Worm (Caenorhabditis elegans) whole organism, young adult: Measurements from ENCODE around the gene rec-8.

Experiments used
- B0019.2 ChIP-seq: fragments of 200-800 bp; sonication (Bioruptor generic); conservative IDR thresholded peaks from 2 replicates; pipeline ENCODE4 v1.3.6; 2022; ENCODE audit warnings: missing genetic modification reagents, missing genetic modification characterization, missing compliant biosample characterization
- B0336.3 ChIP-seq: fragments of 200-800 bp; sonication (Bioruptor generic); IDR thresholded peaks from 2 replicates; pipeline ENCODE4 v1.3.6; 2022; ENCODE audit warnings: missing genetic modification characterization, missing compliant biosample characterization
- C17E4.6 ChIP-seq: fragments of 200-800 bp; sonication (Bioruptor generic); IDR thresholded peaks from 2 replicates; pipeline ENCODE4 v1.3.6; 2022; ENCODE audit warnings: missing genetic modification reagents, missing genetic modification characterization, missing compliant biosample characterization
- F10E7.11 ChIP-seq: sonication (generic microtip); optimal IDR thresholded peaks from 2 replicates; lab custom pipeline; 2017; ENCODE audit warnings: mild to moderate bottlenecking, missing genetic modification characterization, moderate library complexity, missing compliant biosample characterization
- F33H1.4 ChIP-seq: fragments of 200-800 bp; sonication (Bioruptor generic); IDR thresholded peaks from 2 replicates; pipeline ENCODE4 v1.3.6; 2022; ENCODE audit warnings: missing genetic modification reagents, missing genetic modification characterization, missing compliant biosample characterization
- F37B4.10 ChIP-seq: fragments of 200-800 bp; sonication (Bioruptor generic); IDR thresholded peaks from 2 replicates; pipeline ENCODE4 v1.3.6; 2022; ENCODE audit warnings: missing genetic modification characterization, missing compliant biosample characterization
- F57C9.4 ChIP-seq: sonication (generic microtip); optimal IDR thresholded peaks from 2 replicates; lab custom pipeline; 2017; ENCODE audit warnings: mild to moderate bottlenecking, missing genetic modification characterization, missing compliant biosample characterization
- T07F8.4 ChIP-seq: sonication (generic microtip); optimal IDR thresholded peaks from 2 replicates; lab custom pipeline; 2016; ENCODE audit warnings: mild to moderate bottlenecking, missing genetic modification characterization, moderate library complexity, missing compliant biosample characterization
- T26A5.8 ChIP-seq: sonication (generic microtip); optimal IDR thresholded peaks from 2 replicates; lab custom pipeline; 2016; ENCODE audit warnings: missing genetic modification characterization, missing compliant biosample characterization
- Y53G8AR.9 ChIP-seq: fragments of 200-800 bp; sonication (Bioruptor generic); conservative IDR thresholded peaks from 2 replicates; pipeline ENCODE4 v1.3.6; 2022; ENCODE audit warnings: missing genetic modification reagents, missing genetic modification characterization, missing compliant biosample characterization
- Y95B8A.8 ChIP-seq: fragments of 200-800 bp; sonication (Bioruptor generic); IDR thresholded peaks from 2 replicates; pipeline ENCODE4 v1.3.6; 2022; ENCODE audit warnings: missing genetic modification reagents, missing genetic modification characterization, missing compliant biosample characterization
- ZK185.1 ChIP-seq: sonication (generic microtip); optimal IDR thresholded peaks from 2 replicates; lab custom pipeline; 2016; ENCODE audit warnings: mild to moderate bottlenecking, missing genetic modification characterization, missing compliant biosample characterization; ENCODE audit not compliant: poor library complexity, severe bottlenecking
- attf-6 ChIP-seq: fragments of 200-800 bp; sonication (Bioruptor generic); IDR thresholded peaks from 2 replicates; pipeline ENCODE4 v1.3.6; 2022; ENCODE audit warnings: missing genetic modification reagents, missing genetic modification characterization, missing compliant biosample characterization
- ccch-3 ChIP-seq: fragments of 200-800 bp; sonication (Bioruptor generic); optimal IDR thresholded peaks from 2 replicates; lab custom pipeline; 2018; ENCODE audit warnings: mild to moderate bottlenecking, missing genetic modification characterization, missing compliant biosample characterization
- ceh-27 ChIP-seq: fragments of 200-800 bp; sonication (Bioruptor generic); optimal IDR thresholded peaks from 2 replicates; lab custom pipeline; 2018; ENCODE audit warnings: mild to moderate bottlenecking, missing genetic modification characterization, moderate library complexity, missing compliant biosample characterization
- dpl-1 ChIP-seq: fragments of 150-350 bp; optimal IDR thresholded peaks from 2 replicates; lab custom pipeline; 2014; ENCODE audit warnings: missing biosample characterization, missing genetic modification reagents, missing genetic modification characterization
- efl-1 ChIP-seq: fragments of 150-350 bp; optimal IDR thresholded peaks from 2 replicates; lab custom pipeline; 2014; ENCODE audit warnings: missing biosample characterization, missing genetic modification reagents, missing genetic modification characterization
- egl-44 ChIP-seq: fragments of 200-800 bp; sonication (Bioruptor generic); IDR thresholded peaks from 2 replicates; pipeline ENCODE4 v1.3.6; 2022; ENCODE audit warnings: missing genetic modification reagents, missing genetic modification characterization, missing compliant biosample characterization
- gei-17 ChIP-seq: fragments of 200-800 bp; sonication (Bioruptor generic); optimal IDR thresholded peaks from 2 replicates; lab custom pipeline; 2018; ENCODE audit warnings: mild to moderate bottlenecking, missing genetic modification characterization, missing compliant biosample characterization
- him-1 ChIP-seq: sonication (generic microtip); optimal IDR thresholded peaks from 2 replicates; lab custom pipeline; 2016; ENCODE audit warnings: missing genotype, missing genetic modification reagents, missing genetic modification characterization, missing compliant biosample characterization
- hmg-1.2 ChIP-seq: fragments of 200-800 bp; sonication (Bioruptor generic); IDR thresholded peaks from 2 replicates; pipeline ENCODE4 v1.3.6; 2022; ENCODE audit warnings: missing genetic modification reagents, missing genetic modification characterization, missing compliant biosample characterization
- hrde-1 ChIP-seq: sonication (generic microtip); optimal IDR thresholded peaks from 2 replicates; lab custom pipeline; 2016; ENCODE audit warnings: missing genetic modification characterization, mild to moderate bottlenecking, missing compliant biosample characterization, moderate library complexity, missing genotype, missing genetic modification reagents, borderline replicate concordance
- hsf-1 ChIP-seq: fragments of 200-800 bp; sonication (Bioruptor generic); IDR thresholded peaks from 2 replicates; pipeline ENCODE4 v1.3.6; 2022; ENCODE audit warnings: missing genetic modification reagents, missing genetic modification characterization, missing compliant biosample characterization
- let-526 ChIP-seq: fragments of 200-800 bp; sonication (Bioruptor generic); IDR thresholded peaks from 2 replicates; pipeline ENCODE4 v1.3.6; 2022; ENCODE audit warnings: missing genetic modification reagents, missing genetic modification characterization, missing compliant biosample characterization
- let-607 ChIP-seq, 2 experiments: fragments of 200-800 bp in 1 of 2; sonication (Bioruptor generic) in 1 of 2; sonication (generic microtip) in 1 of 2; optimal IDR thresholded peaks; 2 replicates each; lab custom pipeline; 2016 to 2018; ENCODE audit warnings: mild to moderate bottlenecking in 2 of 2, missing compliant biosample characterization in 2 of 2, missing genetic modification characterization in 2 of 2, moderate library complexity in 2 of 2, missing genotype in 1 of 2
- lin-40 ChIP-seq: sonication (generic microtip); optimal IDR thresholded peaks from 2 replicates; lab custom pipeline; 2016; ENCODE audit warnings: missing genetic modification characterization, mild to moderate bottlenecking, missing compliant biosample characterization, missing genotype, missing genetic modification reagents
- lsl-1 ChIP-seq: fragments of 200-800 bp; sonication (Bioruptor generic); optimal IDR thresholded peaks from 2 replicates; lab custom pipeline; 2018; ENCODE audit warnings: mild to moderate bottlenecking, missing genetic modification characterization, moderate library complexity, missing compliant biosample characterization
- madf-3 ChIP-seq: fragments of 200-800 bp; sonication (Bioruptor generic); IDR thresholded peaks from 2 replicates; pipeline ENCODE4 v1.3.6; 2022; ENCODE audit warnings: missing genetic modification reagents, missing genetic modification characterization, missing compliant biosample characterization
- madf-6 ChIP-seq: fragments of 200-800 bp; sonication (Bioruptor generic); IDR thresholded peaks from 2 replicates; pipeline ENCODE4 v1.3.6; 2022; ENCODE audit warnings: missing genetic modification reagents, missing genetic modification characterization, missing compliant biosample characterization
- madf-8 ChIP-seq: fragments of 200-800 bp; sonication (Bioruptor generic); conservative IDR thresholded peaks from 2 replicates; pipeline ENCODE4 v1.3.6; 2022; ENCODE audit warnings: missing genetic modification reagents, missing genetic modification characterization, missing compliant biosample characterization
- mcd-1 ChIP-seq: fragments of 200-800 bp; sonication (Bioruptor generic); IDR thresholded peaks from 2 replicates; pipeline ENCODE4 v1.3.6; 2022; ENCODE audit warnings: missing genetic modification reagents, missing genetic modification characterization, missing compliant biosample characterization
- nfya-1 ChIP-seq: sonication (generic microtip); optimal IDR thresholded peaks from 2 replicates; lab custom pipeline; 2017; ENCODE audit warnings: antibody characterized with exemption, missing compliant biosample characterization, missing genetic modification characterization, borderline replicate concordance; ENCODE audit not compliant: insufficient read depth
- nhr-80 ChIP-seq: sonication (generic microtip); optimal IDR thresholded peaks from 2 replicates; lab custom pipeline; 2016; ENCODE audit warnings: missing genetic modification characterization, missing compliant biosample characterization
- repo-1 ChIP-seq: sonication (generic microtip); optimal IDR thresholded peaks from 2 replicates; lab custom pipeline; 2017; ENCODE audit warnings: mild to moderate bottlenecking, missing genetic modification characterization, missing compliant biosample characterization
- rpc-1 ChIP-seq, 2 experiments: fragments of 150-350 bp in 1 of 2; sonication (generic microtip) in 1 of 2; optimal IDR thresholded peaks; 2 replicates each; lab custom pipeline; 2014 to 2018; ENCODE audit warnings: missing biosample characterization in 1 of 2, missing genetic modification characterization in 1 of 2, missing genetic modification reagents in 1 of 2, missing genotype in 1 of 2
- snpc-1.1 ChIP-seq: sonication (generic microtip); optimal IDR thresholded peaks from 2 replicates; lab custom pipeline; 2017; ENCODE audit warnings: missing genetic modification characterization, mild to moderate bottlenecking, missing compliant biosample characterization, antibody characterized with exemption, moderate library complexity, missing genotype, missing genetic modification reagents; ENCODE audit not compliant: insufficient read depth
- snpc-1.3 ChIP-seq: sonication (generic microtip); optimal IDR thresholded peaks from 2 replicates; lab custom pipeline; 2017; ENCODE audit warnings: missing genetic modification characterization, mild to moderate bottlenecking, missing compliant biosample characterization, antibody characterized with exemption, moderate library complexity, missing genotype, missing genetic modification reagents; ENCODE audit not compliant: insufficient read depth
- snpc-3.4 ChIP-seq: sonication (generic microtip); optimal IDR thresholded peaks from 2 replicates; lab custom pipeline; 2017; ENCODE audit warnings: missing genetic modification characterization, mild to moderate bottlenecking, missing compliant biosample characterization, antibody characterized with exemption, moderate library complexity, missing genotype, missing genetic modification reagents
- snpc-4 ChIP-seq, 5 experiments: fragments of 150-350 bp in 1 of 5; sonication (generic microtip) in 4 of 5; optimal IDR thresholded peaks; 2 replicates each; lab custom pipeline; 2014 to 2018; ENCODE audit warnings: missing genetic modification characterization in 5 of 5, missing biosample characterization in 3 of 5, antibody characterized with exemption in 2 of 5, mild to moderate bottlenecking in 2 of 5, missing compliant biosample characterization in 2 of 5, missing genotype in 2 of 5, moderate library complexity in 2 of 5, missing genetic modification reagents in 1 of 5
- somi-1 ChIP-seq: fragments of 200-800 bp; sonication (Bioruptor generic); optimal IDR thresholded peaks from 2 replicates; lab custom pipeline; 2018; ENCODE audit warnings: mild to moderate bottlenecking, missing genetic modification characterization, missing compliant biosample characterization
- tbp1 ChIP-seq: fragments of 200-800 bp; sonication (Bioruptor generic); optimal IDR thresholded peaks from 2 replicates; lab custom pipeline; 2018; ENCODE audit warnings: mild to moderate bottlenecking, missing genetic modification characterization, missing compliant biosample characterization
- unc-130 ChIP-seq: sonication (generic microtip); optimal IDR thresholded peaks from 2 replicates; lab custom pipeline; 2016; ENCODE audit warnings: missing genetic modification reagents, missing genetic modification characterization, missing compliant biosample characterization
- xnd-1 ChIP-seq: sonication (generic microtip); optimal IDR thresholded peaks from 2 replicates; lab custom pipeline; 2016; ENCODE audit warnings: missing genotype, missing genetic modification reagents, missing genetic modification characterization, missing compliant biosample characterization
- ztf-25 ChIP-seq: fragments of 200-800 bp; sonication (Bioruptor generic); IDR thresholded peaks from 2 replicates; pipeline ENCODE4 v1.3.6; 2022; ENCODE audit warnings: missing genetic modification reagents, missing genetic modification characterization, missing compliant biosample characterization
- ztf-6 ChIP-seq: fragments of 200-800 bp; sonication (Bioruptor generic); IDR thresholded peaks from 2 replicates; pipeline ENCODE4 v1.3.6; 2022; ENCODE audit warnings: missing genetic modification reagents, missing genetic modification characterization, missing compliant biosample characterization

The rec-8 gene

DNA sequence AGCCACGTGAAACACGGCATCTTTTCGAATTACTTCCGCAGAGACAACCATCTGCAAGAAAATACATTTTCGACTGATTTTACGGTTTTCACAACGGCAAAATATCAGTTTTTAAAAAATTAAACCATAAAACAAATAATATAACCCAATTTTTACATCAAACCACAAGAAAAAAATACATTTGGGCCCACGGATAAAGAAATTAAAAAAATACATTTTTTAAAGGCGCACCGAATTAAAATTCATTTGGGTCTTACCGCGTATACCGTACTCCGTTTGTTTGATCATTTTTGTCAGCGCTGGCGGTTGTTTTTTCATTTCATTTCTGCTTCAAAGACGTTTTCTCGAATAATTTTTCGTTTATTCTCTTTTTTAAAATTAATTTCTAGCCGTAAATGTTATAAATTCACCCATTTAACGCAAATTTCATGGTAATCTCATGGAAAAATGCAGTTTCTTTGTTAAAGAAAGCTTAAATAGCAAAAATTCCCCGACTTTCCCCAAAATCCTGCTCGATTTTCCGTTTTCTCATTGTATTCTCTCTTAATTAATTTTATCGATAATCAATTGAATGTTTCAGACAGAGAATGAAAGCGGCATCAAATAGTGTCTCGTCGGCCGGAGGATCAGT is at the start of gene rec-8, which contains the start of gene mex-5:
rec-8 (minus strand) TSS at position 51 of the 631 bp plus-strand sequence.
mex-5 (plus strand) TSS at position 581 of the 631 bp plus-strand sequence.
- peak; percentile 96 for TF ChIP-seq hsf-1 (GFP tag; lab: Robert Waterston, UW)
- TF ChIP-seq ztf-6 (GFP tag; lab: Robert Waterston, UW) = no peak
- TF ChIP-seq T07F8.4 (tag; lab: Kevin White, UChicago) = no peak
- TF ChIP-seq madf-8 = peak; percentile 94
- peak; percentile 42; the same call in 1 of the 2 replicates for TF ChIP-seq B0336.3 (GFP tag; lab: Robert Waterston, UW)
- TF ChIP-seq F33H1.4 (GFP tag; lab: Robert Waterston, UW) = peak; percentile 98
- peak; percentile 98 for TF ChIP-seq efl-1 (GFP tag; lab: Kevin White, UChicago)
- TF ChIP-seq Y53G8AR.9 (GFP tag; lab: Robert Waterston, UW) = 0 out of 2 replicates have a peak, but pooled peaks have one; percentile 38
- TF ChIP-seq T26A5.8 (tag; lab: Kevin White, UChicago) = no peak
- peak; percentile 97 for TF ChIP-seq lsl-1 (GFP tag; lab: Kevin White, UChicago)
- TF ChIP-seq repo-1 (tag; lab: Kevin White, UChicago) = no peak
- TF ChIP-seq C17E4.6 (GFP tag; lab: Robert Waterston, UW) = peak; percentile 81
- no peak for TF ChIP-seq lin-40 (tag; lab: Kevin White, UChicago)
- peak; percentile 40; the same call in 1 of the 2 replicates for TF ChIP-seq mcd-1 (GFP tag; lab: Robert Waterston, UW)
- no peak for TF ChIP-seq gei-17
- TF ChIP-seq snpc-3.4 (tag; lab: Kevin White, UChicago) = peak; percentile 97
- TF ChIP-seq Y95B8A.8 (GFP tag; lab: Robert Waterston, UW) = peak; percentile 68; the same call in 1 of the 2 replicates
- no peak for TF ChIP-seq F57C9.4 (tag; lab: Kevin White, UChicago)
- no peak for TF ChIP-seq F37B4.10 (GFP tag; lab: Robert Waterston, UW)
- peak; percentile 47; the same call in 1 of the 2 replicates for TF ChIP-seq hmg-1.2 (GFP tag; lab: Robert Waterston, UW)
- peak; percentile 82 for TF ChIP-seq snpc-1.1 (tag; lab: Kevin White, UChicago)
- no peak for TF ChIP-seq ceh-27
- TF ChIP-seq him-1 = peak; percentile 2
- peak; percentile 90 for TF ChIP-seq unc-130 (GFP tag; lab: Kevin White, UChicago)
- TF ChIP-seq F10E7.11 (tag; lab: Kevin White, UChicago) = no peak
- TF ChIP-seq nfya-1 (tag; lab: Kevin White, UChicago) = no peak
- TF ChIP-seq let-526 (GFP tag; lab: Robert Waterston, UW) = no peak
- TF ChIP-seq dpl-1 (GFP tag; lab: Kevin White, UChicago) = peak; percentile 92
- TF ChIP-seq madf-6 = peak; percentile 98
- TF ChIP-seq madf-3 (GFP tag; lab: Robert Waterston, UW) = 0 out of 2 replicates have a peak, but pooled peaks have one; percentile 29
- TF ChIP-seq snpc-1.3 (tag; lab: Kevin White, UChicago) = peak; percentile 90
- TF ChIP-seq xnd-1 = peak; percentile 93
- no peak for TF ChIP-seq rpc-1 (optimal IDR thresholded peaks at IDR 0.05; lab: Kevin White, UChicago)
- peak; percentile 12 for TF ChIP-seq rpc-1 (tag; optimal IDR thresholded peaks at IDR 0.05; lab: Kevin White, UChicago)
- TF ChIP-seq B0019.2 = peak; percentile 84
- TF ChIP-seq egl-44 (GFP tag; lab: Robert Waterston, UW) = no peak
- no peak for TF ChIP-seq let-607 (tag; optimal IDR thresholded peaks at IDR 0.05; lab: Kevin White, UChicago)
- TF ChIP-seq nhr-80 = no peak
- 0 out of 2 replicates have a peak, but pooled peaks have one; percentile 52 for TF ChIP-seq ztf-25 (GFP tag; lab: Robert Waterston, UW)
- TF ChIP-seq attf-6 (GFP tag; lab: Robert Waterston, UW) = peak; percentile 83
- no peak for TF ChIP-seq ccch-3 (GFP tag; lab: Kevin White, UChicago)
- no peak for TF ChIP-seq somi-1 (GFP tag; lab: Kevin White, UChicago)
- TF ChIP-seq hrde-1 (tag; lab: Kevin White, UChicago) = no peak
- peak; percentile 53 for TF ChIP-seq tbp1
- TF ChIP-seq ZK185.1 (tag; lab: Kevin White, UChicago) = no peak
- TF ChIP-seq snpc-4 (GFP tag; optimal IDR thresholded peaks at IDR 0.05; lab: Kevin White, UChicago) = peak; percentile 28
- TF ChIP-seq snpc-4 (tag; optimal IDR thresholded peaks at IDR 0.05; lab: Kevin White, UChicago) = peak in 2 of 4 experiments; percentile 43 to 78
